Fruit fly (Drosophila melanogaster) Kc167 (cell line): ENCODE measurements around the gene Top1.

Experiments used
- Myc ChIP-seq: fragments of >200 bp; optimal IDR thresholded peaks from 2 replicates; lab custom pipeline; 2017; ENCODE audit warnings: missing external identifiers
- Sin3A ChIP-seq: fragments of >200 bp; optimal IDR thresholded peaks from 2 replicates; lab custom pipeline; 2018; ENCODE audit warnings: missing external identifiers
- h ChIP-seq: fragments of >200 bp; optimal IDR thresholded peaks from 3 replicates; lab custom pipeline; 2018; ENCODE audit warnings: missing external identifiers
- insv ChIP-seq: fragments of >200 bp; optimal IDR thresholded peaks from 3 replicates; lab custom pipeline; 2018; ENCODE audit warnings: missing external identifiers
- psq ChIP-seq: fragments of >200 bp; optimal IDR thresholded peaks from 2 replicates; lab custom pipeline; 2017; ENCODE audit warnings: missing external identifiers
- ttk ChIP-seq: sonication (Bioruptor generic); optimal IDR thresholded peaks from 2 replicates; lab custom pipeline; 2017; ENCODE audit warnings: missing external identifiers

The Top1 gene

DNA sequence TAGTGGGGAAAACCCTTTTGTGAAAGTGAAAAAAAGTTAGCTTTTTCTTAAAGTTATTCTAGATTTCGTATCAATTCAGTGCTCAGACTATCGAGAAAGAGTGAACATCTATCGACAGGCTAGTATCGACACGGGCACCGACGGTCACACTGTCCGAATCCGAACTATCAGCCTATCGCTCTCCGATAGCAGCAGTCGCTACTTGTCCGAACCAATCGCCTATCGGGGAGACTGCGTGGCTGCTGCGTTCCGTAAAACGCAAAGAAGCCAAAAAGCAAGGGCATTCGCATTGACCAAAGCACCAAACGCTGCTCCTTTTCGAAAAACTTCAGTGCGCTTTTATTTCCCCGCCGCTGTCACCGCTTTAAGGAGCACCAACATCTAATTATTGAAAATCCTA, at the start of gene Top1:
Top1 (plus strand) TSS at position 190 of the 400 bp plus-strand sequence.
- no peak for TF ChIP-seq h (lab: Kevin White, UChicago)
- no peak for TF ChIP-seq insv (lab: Kevin White, UChicago)
- no peak for TF ChIP-seq ttk (lab: Kevin White, UChicago)
- no peak for TF ChIP-seq Myc
- no peak for TF ChIP-seq psq
- no peak for TF ChIP-seq Sin3A (lab: Kevin White, UChicago)

DNA sequence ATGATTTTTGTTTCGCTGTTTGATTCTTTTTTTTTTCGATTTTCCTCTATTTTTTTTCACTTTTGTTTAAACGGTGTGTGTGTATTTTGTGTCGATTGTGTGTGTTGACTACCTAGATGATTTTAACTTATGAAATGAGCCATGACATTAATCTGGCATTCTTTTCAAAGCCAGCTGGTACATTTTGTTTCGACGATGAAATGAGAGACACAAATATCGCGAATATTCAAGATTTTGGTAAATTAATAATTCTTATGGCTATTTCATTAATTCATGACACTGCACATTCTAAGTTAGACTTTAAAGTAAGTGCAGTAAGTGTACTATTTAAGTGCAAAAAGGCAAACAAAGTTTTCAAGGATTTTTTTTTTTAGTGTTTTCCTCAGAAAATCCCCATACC, 47.0 kb upstream of the Top1 start, which contains the start of gene CG9106:
CG9106 (minus strand) TSS at position 101 of the 400 bp plus-strand sequence.
- TF ChIP-seq Myc, result no peak

- TF ChIP-seq h (lab: Kevin White, UChicago) (no peak), ttk (lab: Kevin White, UChicago) (no peak), Myc (no peak), Sin3A (lab: Kevin White, UChicago) (no peak), psq (no peak), insv (lab: Kevin White, UChicago) (no peak)
Observed at dm6 chrX:15292794-15293193, 26.5 kb upstream of the Top1 start, which contains the start of gene CG5877. TSS of gene CG5877 (plus strand) at chrX:15293031.

DNA sequence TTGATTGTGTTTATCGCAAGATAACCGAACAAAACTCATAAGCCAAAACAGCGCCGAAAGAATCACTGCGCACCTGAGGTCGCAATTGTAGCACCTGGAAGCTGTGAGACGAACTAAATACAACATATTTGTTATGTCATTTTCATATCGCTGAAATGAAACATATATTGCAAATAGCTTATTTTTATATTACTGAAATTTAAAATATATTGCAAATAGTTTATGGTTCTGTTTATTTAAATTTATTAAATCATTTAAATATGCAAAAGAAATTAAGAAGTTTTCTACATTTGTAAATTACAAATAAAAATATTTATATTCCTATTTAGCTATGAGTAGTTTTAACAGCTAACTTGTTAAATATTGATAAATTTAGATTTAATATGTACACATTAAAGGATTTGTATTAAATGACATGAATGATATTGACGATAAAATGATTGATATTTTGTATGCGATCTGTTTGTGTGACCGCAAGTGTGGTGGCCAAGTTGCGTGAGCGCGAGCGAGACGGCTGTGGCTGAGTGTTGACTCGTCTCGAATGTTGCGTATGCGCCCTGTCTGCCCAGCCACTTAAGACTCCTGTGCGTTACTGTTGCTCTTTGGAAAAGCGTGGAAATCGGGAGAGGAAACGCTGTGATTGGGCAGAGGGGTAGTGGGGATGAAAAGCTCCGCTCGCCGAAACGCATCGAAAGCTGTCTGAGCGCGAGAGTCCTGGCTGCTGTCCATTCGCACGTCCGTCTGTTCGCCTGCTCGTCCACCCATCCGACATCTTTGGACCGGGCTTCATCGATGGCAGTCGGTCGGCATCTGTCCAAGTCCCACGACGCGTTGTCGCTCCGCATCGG, 22.1 kb upstream of the Top1 start, which contains the start of gene gce:
gce (plus strand) TSS at position 798 of the 848 bp plus-strand sequence.
- TF ChIP-seq psq, result no peak
- TF ChIP-seq Sin3A (lab: Kevin White, UChicago), result no peak
- TF ChIP-seq ttk (lab: Kevin White, UChicago), result no peak
- TF ChIP-seq Myc, result no peak
- no peak for TF ChIP-seq insv (lab: Kevin White, UChicago)
- no peak for TF ChIP-seq h (lab: Kevin White, UChicago)

DNA sequence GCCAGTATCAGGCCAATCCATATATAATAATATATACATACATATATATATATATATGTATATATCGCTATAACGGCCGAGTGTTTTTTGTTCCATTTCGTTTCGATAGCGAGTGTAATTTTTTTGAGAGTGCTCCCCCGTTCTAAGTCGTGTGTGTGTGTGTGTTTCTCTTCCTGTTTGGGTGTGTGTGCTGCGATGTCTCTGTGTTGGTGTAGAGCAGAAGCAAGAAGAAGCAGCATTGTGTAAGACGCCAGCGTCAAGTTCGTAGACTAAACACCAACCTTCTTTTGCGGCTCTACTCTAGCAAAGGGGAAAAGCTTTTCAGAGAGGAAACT, 21.3 kb upstream of the Top1 start:
- TF ChIP-seq h (lab: Kevin White, UChicago) (no peak), psq (no peak), insv (lab: Kevin White, UChicago) (no peak), Myc (no peak)

DNA sequence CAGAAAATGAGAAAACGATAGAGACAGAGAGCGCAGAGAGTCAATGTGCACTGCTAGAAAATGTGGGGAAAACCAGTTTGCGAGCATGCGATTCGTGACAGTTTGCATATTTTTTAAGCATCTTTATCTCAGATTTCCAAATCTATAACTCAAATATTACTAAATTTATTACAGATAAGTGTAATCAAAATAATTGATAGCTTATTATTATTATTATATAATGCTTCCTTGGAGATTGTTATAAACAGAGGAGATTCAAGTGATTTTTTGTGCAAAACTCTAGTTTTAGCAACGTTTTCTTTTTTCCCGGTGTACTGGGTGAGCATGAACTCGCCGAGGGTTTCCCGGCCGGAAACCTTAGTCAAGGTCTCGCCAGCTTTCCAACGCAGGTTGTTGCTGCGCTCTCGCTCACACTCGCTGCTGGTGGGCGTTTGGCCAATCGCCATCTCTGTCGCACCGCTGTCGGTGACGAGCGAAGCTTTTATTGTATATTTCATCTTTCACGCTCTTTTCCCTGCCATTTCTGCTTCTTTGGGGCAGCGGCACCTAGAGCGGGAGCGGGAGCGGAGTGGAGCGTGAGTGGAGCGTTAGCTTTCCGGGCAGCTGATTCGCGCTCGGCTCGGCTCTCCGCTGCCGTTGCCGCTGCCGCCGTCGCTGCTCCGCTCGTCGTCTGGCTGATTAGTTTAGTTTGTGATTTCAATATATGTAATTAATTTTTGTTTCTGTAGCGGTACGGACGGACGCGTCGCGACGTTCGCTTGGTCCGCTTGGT, 20.8 kb upstream of the Top1 start:
- no peak for TF ChIP-seq psq
- TF ChIP-seq Myc, result no peak
- TF ChIP-seq insv (lab: Kevin White, UChicago), result no peak
- TF ChIP-seq Sin3A (lab: Kevin White, UChicago), result no peak

DNA sequence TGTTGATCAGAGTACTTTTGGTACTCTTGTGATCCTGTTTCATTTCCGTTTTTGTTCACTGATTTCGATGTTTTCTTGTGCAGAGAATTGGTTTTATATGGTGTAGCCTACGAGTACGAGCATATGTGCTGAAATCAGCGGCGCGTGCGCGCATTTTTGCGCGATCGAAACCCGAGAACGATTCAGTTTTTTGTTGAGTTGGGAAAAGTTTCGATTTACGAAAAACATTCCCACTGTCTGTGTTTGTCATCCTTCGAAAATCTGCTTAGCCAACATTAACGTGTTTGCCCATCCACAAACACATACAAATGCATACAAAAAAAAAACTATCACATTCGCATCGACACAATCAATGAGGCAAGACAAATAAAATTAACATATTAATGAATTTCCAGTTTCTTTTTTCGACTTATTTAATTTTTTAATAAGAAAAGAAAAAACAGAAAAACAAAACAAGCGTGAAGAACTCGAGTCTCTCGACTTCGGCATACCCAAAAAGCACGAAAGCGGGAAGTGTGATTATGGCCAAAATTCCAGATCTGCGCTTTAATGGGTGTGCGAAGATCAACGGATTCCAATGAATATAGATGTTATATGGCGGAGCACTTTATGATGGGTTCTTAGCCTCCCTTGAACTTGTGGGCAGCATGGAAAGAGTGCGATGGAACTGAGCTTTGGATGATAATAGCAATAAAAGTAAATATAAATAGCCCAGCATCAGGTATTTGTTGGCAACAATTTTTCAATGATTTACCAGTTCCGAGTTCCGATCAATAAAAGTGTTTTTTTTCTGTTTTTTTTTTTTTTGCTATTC, 19.1 kb upstream of the Top1 start:
- TF ChIP-seq Myc, result no peak
- peak; percentile 83 for TF ChIP-seq ttk (lab: Kevin White, UChicago)

- TF ChIP-seq insv (lab: Kevin White, UChicago) (no peak), h (lab: Kevin White, UChicago) (no peak)
Observed at dm6 chrX:15301175-15301574, 18.1 kb upstream of the Top1 start.

DNA sequence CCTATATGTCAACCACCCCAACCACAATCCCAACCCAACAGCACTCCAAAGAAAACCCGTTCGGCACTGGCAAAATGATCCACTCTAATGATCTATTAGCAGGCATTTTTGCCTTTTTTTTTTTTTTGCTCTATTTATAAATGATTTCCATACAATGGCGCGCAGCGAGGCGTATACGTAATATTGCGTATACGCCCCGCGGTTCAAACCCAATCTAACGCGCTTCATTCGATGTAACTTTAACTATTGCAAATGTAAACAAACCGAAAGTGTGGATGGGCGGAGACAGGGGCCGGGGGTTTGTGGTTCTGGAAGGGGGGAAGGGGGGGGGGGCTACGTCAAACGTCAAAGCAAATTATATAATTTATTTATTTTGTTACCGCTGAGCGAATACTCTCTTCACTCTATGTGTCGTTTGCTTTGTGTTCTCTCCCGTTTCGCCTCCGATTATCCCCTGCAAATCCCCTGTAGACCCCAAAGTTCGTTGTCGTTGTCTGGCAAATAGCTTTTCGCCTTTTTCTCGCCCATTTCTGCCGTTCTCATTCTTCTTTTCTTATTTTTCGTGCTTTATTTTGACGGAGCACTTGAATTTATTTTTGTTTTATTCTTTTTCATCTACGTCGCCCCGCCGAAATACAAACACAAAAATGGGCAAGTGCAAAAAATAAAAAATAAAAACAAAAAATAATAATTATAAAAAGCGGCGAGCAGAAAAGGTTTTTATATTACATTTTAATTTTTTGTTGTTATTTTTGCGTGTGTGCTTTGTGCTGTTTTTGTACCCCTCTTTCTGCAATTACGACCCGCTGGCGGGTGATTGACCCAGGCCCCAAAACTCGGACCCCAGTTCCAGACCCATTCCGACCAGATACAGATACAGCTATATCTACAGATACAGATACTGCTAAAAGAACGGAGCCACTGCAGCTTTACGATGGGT, 15.8 kb upstream of the Top1 start:
- TF ChIP-seq ttk (lab: Kevin White, UChicago) (no peak), Myc (no peak), psq (no peak)

dm6 chrX:15304211-15304610, 15.1 kb upstream of the Top1 start:
- no peak for TF ChIP-seq insv (lab: Kevin White, UChicago)
- no peak for TF ChIP-seq Myc
- TF ChIP-seq Sin3A (lab: Kevin White, UChicago), result no peak
- TF ChIP-seq ttk (lab: Kevin White, UChicago), result no peak
- no peak for TF ChIP-seq psq
- no peak for TF ChIP-seq h (lab: Kevin White, UChicago)

DNA sequence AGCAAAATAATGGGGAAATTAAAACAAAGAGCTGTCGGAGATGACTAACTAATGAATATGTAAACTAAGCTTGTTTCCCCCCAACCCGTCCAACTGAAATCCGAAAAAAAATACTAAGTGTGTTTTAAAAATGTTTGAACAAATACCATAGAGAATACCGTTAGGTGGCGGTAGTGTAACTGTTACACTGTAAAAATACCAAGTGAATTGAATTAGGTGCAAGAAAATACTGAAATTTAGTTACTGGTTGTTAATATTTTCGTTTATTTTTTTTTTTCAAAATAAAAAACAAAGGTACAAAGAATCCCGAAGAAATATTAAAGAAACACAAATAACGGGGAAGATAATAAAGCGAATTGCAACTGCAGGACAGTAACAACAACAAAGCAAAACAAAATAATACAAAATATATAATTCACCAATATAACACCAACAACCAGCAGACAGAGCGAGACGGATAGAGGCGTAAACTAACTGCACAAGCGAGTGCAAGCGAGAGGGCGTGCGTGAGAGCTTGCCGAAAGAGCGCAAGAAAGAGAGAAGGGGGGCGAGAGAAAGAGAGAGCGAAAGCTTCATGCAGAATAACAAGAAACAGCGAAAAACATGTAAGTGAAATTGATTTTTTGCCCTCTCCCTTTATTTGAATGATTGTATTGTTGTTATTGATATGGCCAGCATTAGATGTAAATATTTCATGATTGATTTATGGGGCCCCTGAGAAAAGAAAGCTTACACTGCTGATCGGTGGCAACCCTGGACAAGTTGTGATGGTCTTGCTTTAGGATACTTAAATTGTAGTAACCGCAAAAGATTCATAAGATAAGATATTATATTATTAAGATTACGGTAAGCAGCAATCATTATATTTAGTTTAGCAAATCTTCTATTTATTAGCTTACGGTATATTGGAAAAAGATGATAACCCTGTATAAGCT, 13.0 kb upstream of the Top1 start:
- TF ChIP-seq ttk (lab: Kevin White, UChicago) (no peak), psq (no peak), h (lab: Kevin White, UChicago) (no peak), Myc (no peak), Sin3A (lab: Kevin White, UChicago) (no peak), insv (lab: Kevin White, UChicago) (no peak)
